Fruit fly (Drosophila melanogaster) whole organism, adult: ENCODE measurements around the gene CG11975.

ENCODE experiments used
- CG12768 ChIP-seq: fragments of 200-800 bp; sonication (Bioruptor generic); optimal IDR thresholded peaks from 2 replicates; lab custom pipeline; 2017; ENCODE audit warnings: missing biosample characterization, missing genetic modification characterization, mild to moderate bottlenecking, moderate library complexity, missing genetic modification reagents
- CG14711 ChIP-seq: fragments of 200-800 bp; sonication (Bioruptor generic); optimal IDR thresholded peaks from 2 replicates; lab custom pipeline; 2018; ENCODE audit warnings: missing biosample characterization, mild to moderate bottlenecking, missing genetic modification characterization, moderate library complexity
- CG7045 ChIP-seq: fragments of 200-800 bp; sonication (Bioruptor generic); optimal IDR thresholded peaks from 2 replicates; lab custom pipeline; 2017; ENCODE audit warnings: missing biosample characterization, mild to moderate bottlenecking, missing genetic modification characterization
- CG7101 ChIP-seq: fragments of 200-800 bp; sonication (Bioruptor generic); optimal IDR thresholded peaks from 2 replicates; lab custom pipeline; 2018; ENCODE audit warnings: missing biosample characterization, mild to moderate bottlenecking, missing genetic modification characterization, moderate library complexity
- Crg-1 ChIP-seq: fragments of 200-800 bp; sonication (Bioruptor generic); optimal IDR thresholded peaks from 2 replicates; lab custom pipeline; 2016; ENCODE audit warnings: missing biosample characterization, missing genetic modification characterization
- cic ChIP-seq: fragments of 200-800 bp; sonication (Bioruptor generic); optimal IDR thresholded peaks from 2 replicates; lab custom pipeline; 2017; ENCODE audit warnings: missing biosample characterization, mild to moderate bottlenecking, missing genetic modification characterization, moderate library complexity
- kay ChIP-seq: fragments of 200-800 bp; sonication (Bioruptor generic); peaks from one replicate; lab custom pipeline; 2016; ENCODE audit warnings: missing biosample characterization, missing genetic modification characterization, borderline replicate concordance

dm6 chr3R:9008202-9008601 is 15.1 kb downstream of the CG11975 start, which contains the start of gene CG11983:
- TF ChIP-seq cic (GFP tag; lab: Kevin White, UChicago) (peak; percentile 28), CG7045 (GFP tag; lab: Kevin White, UChicago) (no peak), CG12768 (GFP tag; lab: Kevin White, UChicago) (no peak), kay (GFP tag; lab: Kevin White, UChicago) (no peak), Crg-1 (no peak), CG7101 (tag; lab: Kevin White, UChicago) (no peak), CG14711 (tag; lab: Kevin White, UChicago) (no peak)
